Fruit fly (Drosophila melanogaster): ENCODE data around the gene Nf1.

DNA sequence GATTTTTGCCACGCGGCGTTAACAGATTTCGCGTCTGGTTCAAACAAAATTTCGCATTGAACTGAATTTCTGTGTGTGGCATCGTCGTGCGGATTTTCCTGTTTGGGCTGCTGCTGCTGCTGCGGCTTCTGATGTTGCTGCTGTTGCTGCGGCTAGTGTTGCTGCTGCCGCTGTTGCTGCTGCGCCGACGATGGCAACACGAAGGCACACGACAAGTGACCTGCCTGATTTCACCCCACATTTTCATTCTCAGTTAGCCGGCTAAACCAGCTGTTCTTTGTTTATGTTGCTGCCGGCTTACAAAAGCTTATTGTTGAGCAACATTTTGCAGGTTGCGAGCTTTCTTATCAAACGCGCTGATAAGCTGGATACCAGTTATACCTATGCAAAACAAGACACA, 26.7 kb upstream of the Nf1 start, which contains the start of gene CCAP-R:
- no peak for TF ChIP-seq Gug (GFP tag; IDR thresholded peaks at IDR 0.05)
- no peak for TF ChIP-seq CG34406 (GFP tag; optimal IDR thresholded peaks at IDR 0.05)
- no peak for TF ChIP-seq cyc (GFP tag; optimal IDR thresholded peaks at IDR 0.05)
- TF ChIP-seq Hr4 (GFP tag; optimal IDR thresholded peaks at IDR 0.05): no peak
- TF ChIP-seq CG6163 (GFP tag; IDR thresholded peaks at IDR 0.05): no peak
